Fruit fly (Drosophila melanogaster) whole organism, adult: ENCODE data around the gene CG7857.

Source experiments
- CG11617 ChIP-seq: fragments of 200-800 bp; sonication (Bioruptor generic); optimal IDR thresholded peaks from 2 replicates; lab custom pipeline; 2017; ENCODE audit warnings: mild to moderate bottlenecking, missing biosample characterization, missing genetic modification reagents, missing genetic modification characterization
- CG12768 ChIP-seq: fragments of 200-800 bp; sonication (Bioruptor generic); optimal IDR thresholded peaks from 2 replicates; lab custom pipeline; 2017; ENCODE audit warnings: missing biosample characterization, missing genetic modification characterization, mild to moderate bottlenecking, moderate library complexity, missing genetic modification reagents
- CG14711 ChIP-seq: fragments of 200-800 bp; sonication (Bioruptor generic); optimal IDR thresholded peaks from 2 replicates; lab custom pipeline; 2018; ENCODE audit warnings: missing biosample characterization, mild to moderate bottlenecking, missing genetic modification characterization, moderate library complexity
- CG1620 ChIP-seq: fragments of 200-800 bp; sonication (Bioruptor generic); optimal IDR thresholded peaks from 2 replicates; lab custom pipeline; 2016; ENCODE audit warnings: missing biosample characterization, missing genetic modification characterization
- CG33017 ChIP-seq: fragments of 200-800 bp; sonication (Bioruptor generic); optimal IDR thresholded peaks from 2 replicates; lab custom pipeline; 2018; ENCODE audit warnings: missing biosample characterization, mild to moderate bottlenecking, missing genetic modification characterization, moderate library complexity
- CG5204 ChIP-seq: fragments of 200-800 bp; sonication (Bioruptor generic); optimal IDR thresholded peaks from 2 replicates; lab custom pipeline; 2016; ENCODE audit warnings: missing biosample characterization, missing genetic modification characterization
- CG7045 ChIP-seq: fragments of 200-800 bp; sonication (Bioruptor generic); optimal IDR thresholded peaks from 2 replicates; lab custom pipeline; 2017; ENCODE audit warnings: missing biosample characterization, mild to moderate bottlenecking, missing genetic modification characterization
- CG7101 ChIP-seq: fragments of 200-800 bp; sonication (Bioruptor generic); optimal IDR thresholded peaks from 2 replicates; lab custom pipeline; 2018; ENCODE audit warnings: missing biosample characterization, mild to moderate bottlenecking, missing genetic modification characterization, moderate library complexity
- Clk ChIP-seq: fragments of 200-800 bp; sonication (Bioruptor generic); optimal IDR thresholded peaks from 2 replicates; lab custom pipeline; 2017; ENCODE audit warnings: missing biosample characterization, missing genetic modification characterization
- Crg-1 ChIP-seq: fragments of 200-800 bp; sonication (Bioruptor generic); optimal IDR thresholded peaks from 2 replicates; lab custom pipeline; 2016; ENCODE audit warnings: missing biosample characterization, missing genetic modification characterization
- Hr96 ChIP-seq: fragments of 200-800 bp; sonication (Bioruptor generic); optimal IDR thresholded peaks from 2 replicates; lab custom pipeline; 2016; ENCODE audit warnings: missing biosample characterization, missing genetic modification characterization
- Mnt ChIP-seq: fragments of 200-800 bp; sonication (Bioruptor generic); optimal IDR thresholded peaks from 2 replicates; lab custom pipeline; 2016; ENCODE audit warnings: missing biosample characterization, mild to moderate bottlenecking, missing genetic modification characterization
- bab1 ChIP-seq: fragments of 200-800 bp; sonication (Bioruptor generic); optimal IDR thresholded peaks from 3 replicates; lab custom pipeline; 2019; ENCODE audit warnings: missing biosample characterization, mild to moderate bottlenecking, missing genetic modification characterization, moderate library complexity
- cic ChIP-seq: fragments of 200-800 bp; sonication (Bioruptor generic); optimal IDR thresholded peaks from 2 replicates; lab custom pipeline; 2017; ENCODE audit warnings: missing biosample characterization, mild to moderate bottlenecking, missing genetic modification characterization, moderate library complexity
- cnc ChIP-seq, 2 experiments: fragments of >200 bp; optimal IDR thresholded peaks; 2 replicates each; lab custom pipeline; 2017
- kay ChIP-seq: fragments of 200-800 bp; sonication (Bioruptor generic); peaks from one replicate; lab custom pipeline; 2016; ENCODE audit warnings: missing biosample characterization, missing genetic modification characterization, borderline replicate concordance
- ovo ChIP-seq: fragments of 200-800 bp; sonication (Bioruptor generic); optimal IDR thresholded peaks from 2 replicates; lab custom pipeline; 2016; ENCODE audit warnings: missing biosample characterization, missing genetic modification characterization
- pad ChIP-seq: fragments of 200-800 bp; sonication (Bioruptor generic); optimal IDR thresholded peaks from 3 replicates; lab custom pipeline; 2017; ENCODE audit warnings: missing biosample characterization, missing genetic modification characterization, mild to moderate bottlenecking, moderate library complexity, missing genetic modification reagents
- tj ChIP-seq: fragments of 200-800 bp; sonication (Bioruptor generic); optimal IDR thresholded peaks from 3 replicates; lab custom pipeline; 2017; ENCODE audit warnings: missing biosample characterization, mild to moderate bottlenecking, missing genetic modification characterization, moderate library complexity
- toe ChIP-seq: fragments of 200-800 bp; sonication (Bioruptor generic); optimal IDR thresholded peaks from 2 replicates; lab custom pipeline; 2016; ENCODE audit warnings: missing biosample characterization, missing genetic modification characterization

The CG7857 gene

dm6 chr3L:15511688-15512250 is 7.1 kb upstream of the CG7857 start:
- TF ChIP-seq Mnt (GFP tag; lab: Kevin White, UChicago): peak; percentile 44
- TF ChIP-seq cic (GFP tag; lab: Kevin White, UChicago): peak; percentile 65
- TF ChIP-seq cnc (optimal IDR thresholded peaks at IDR 0.05; lab: Kevin White, UChicago): no peak
- TF ChIP-seq kay: peak; percentile 98
- TF ChIP-seq CG7101 (tag; lab: Kevin White, UChicago): no peak
- TF ChIP-seq Clk (GFP tag; lab: Kevin White, UChicago): no peak
- peak; percentile 37 for TF ChIP-seq bab1 (GFP tag; lab: Kevin White, UChicago)
- TF ChIP-seq pad (GFP tag; lab: Kevin White, UChicago): peak; percentile 41
- TF ChIP-seq CG11617 (GFP tag; lab: Kevin White, UChicago): peak; percentile 55
- TF ChIP-seq CG12768 (GFP tag; lab: Kevin White, UChicago): peak; percentile 42
- TF ChIP-seq tj: peak; percentile 98
- TF ChIP-seq Hr96 (GFP tag; lab: Kevin White, UChicago): no peak
- peak; percentile 57 for TF ChIP-seq CG33017 (tag; lab: Kevin White, UChicago)
- TF ChIP-seq Crg-1 (GFP tag; lab: Kevin White, UChicago): no peak

DNA sequence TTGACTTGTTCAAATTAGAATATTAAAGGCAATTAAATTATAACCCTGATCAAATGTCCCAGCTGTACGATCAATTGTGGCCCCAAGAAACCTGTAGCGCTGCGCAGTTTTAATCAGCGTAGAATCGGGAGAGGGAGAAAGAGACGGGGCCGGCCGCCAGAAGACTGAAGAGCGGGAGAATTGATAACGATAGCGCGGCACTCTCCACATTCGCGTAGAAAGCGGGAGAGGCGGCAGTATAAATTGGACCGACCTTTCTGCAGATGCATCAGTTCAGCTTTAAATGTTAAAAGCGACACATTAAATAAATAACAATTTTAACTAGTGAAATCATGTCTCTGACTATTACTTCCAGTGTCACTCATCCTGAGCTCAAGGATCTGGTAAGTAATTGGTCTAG is 6.1 kb upstream of the CG7857 start, which contains the start of gene MsrA:
Gene MsrA, plus strand, starts transcription at position 266 of the 400 bp plus-strand sequence.
- peak; percentile 36 for TF ChIP-seq bab1 (GFP tag; lab: Kevin White, UChicago)
- peak; percentile 51 for TF ChIP-seq Mnt (GFP tag; lab: Kevin White, UChicago)
- TF ChIP-seq kay: peak; percentile 31
- no peak for TF ChIP-seq Crg-1 (GFP tag; lab: Kevin White, UChicago)
- peak; percentile 20 for TF ChIP-seq CG7101 (tag; lab: Kevin White, UChicago)
- TF ChIP-seq CG7045 (GFP tag; lab: Kevin White, UChicago): no peak
- TF ChIP-seq Hr96 (GFP tag; lab: Kevin White, UChicago): peak; percentile 2
- TF ChIP-seq toe (GFP tag; lab: Kevin White, UChicago): no peak
- TF ChIP-seq CG33017 (tag; lab: Kevin White, UChicago): peak; percentile 12
- TF ChIP-seq CG12768 (GFP tag; lab: Kevin White, UChicago): no peak
- peak; percentile 49 for TF ChIP-seq cic (GFP tag; lab: Kevin White, UChicago)
- TF ChIP-seq pad (GFP tag; lab: Kevin White, UChicago): no peak
- no peak for TF ChIP-seq ovo (GFP tag; lab: Kevin White, UChicago)
- TF ChIP-seq CG1620 (GFP tag; lab: Kevin White, UChicago): no peak
- no peak for TF ChIP-seq Clk (GFP tag; lab: Kevin White, UChicago)
- no peak for TF ChIP-seq cnc (optimal IDR thresholded peaks at IDR 0.05; lab: Kevin White, UChicago)
- TF ChIP-seq CG5204 (GFP tag; lab: Kevin White, UChicago): no peak
- peak; percentile 80 for TF ChIP-seq tj
- no peak for TF ChIP-seq CG14711
- TF ChIP-seq CG11617 (GFP tag; lab: Kevin White, UChicago): no peak

- TF ChIP-seq kay (no peak), Crg-1 (GFP tag; lab: Kevin White, UChicago) (no peak), Mnt (GFP tag; lab: Kevin White, UChicago) (peak; percentile 54), bab1 (GFP tag; lab: Kevin White, UChicago) (peak; percentile 54)
Observed at dm6 chr3L:15509398-15509797, 4.7 kb upstream of the CG7857 start, which contains the start of the genes gdl and gdl-ORF39. TSS of gene gdl (plus strand) at chr3L:15509445. TSS of gene gdl-ORF39 (plus strand) at chr3L:15509445.

- TF ChIP-seq CG5204 (GFP tag; lab: Kevin White, UChicago) (no peak), ovo (GFP tag; lab: Kevin White, UChicago) (no peak), toe (GFP tag; lab: Kevin White, UChicago) (no peak), Clk (GFP tag; lab: Kevin White, UChicago) (no peak), CG11617 (GFP tag; lab: Kevin White, UChicago) (no peak), CG14711 (no peak), cic (GFP tag; lab: Kevin White, UChicago) (no peak), CG12768 (GFP tag; lab: Kevin White, UChicago) (no peak), kay (no peak), CG7101 (tag; lab: Kevin White, UChicago) (no peak), Hr96 (GFP tag; lab: Kevin White, UChicago) (no peak), Mnt (GFP tag; lab: Kevin White, UChicago) (no peak), pad (GFP tag; lab: Kevin White, UChicago) (no peak), CG33017 (tag; lab: Kevin White, UChicago) (no peak), cnc (optimal IDR thresholded peaks at IDR 0.05; lab: Kevin White, UChicago) (no peak), Crg-1 (GFP tag; lab: Kevin White, UChicago) (no peak)
Observed at dm6 chr3L:15508750-15509149, 4.1 kb upstream of the CG7857 start, which contains the start of gene Z600. TSS of gene Z600 (plus strand) at chr3L:15509061.

- TF ChIP-seq ovo (GFP tag; lab: Kevin White, UChicago) (peak; percentile 91), Clk (GFP tag; lab: Kevin White, UChicago) (peak; percentile 96), Hr96 (GFP tag; lab: Kevin White, UChicago) (peak; percentile 98), cic (GFP tag; lab: Kevin White, UChicago) (peak; percentile 87), Crg-1 (GFP tag; lab: Kevin White, UChicago) (peak; percentile 95), CG5204 (GFP tag; lab: Kevin White, UChicago) (no peak), CG11617 (GFP tag; lab: Kevin White, UChicago) (peak; percentile 99), CG12768 (GFP tag; lab: Kevin White, UChicago) (peak; percentile 99), bab1 (GFP tag; lab: Kevin White, UChicago) (peak; percentile 99), pad (GFP tag; lab: Kevin White, UChicago) (peak; percentile 90), CG14711 (peak; percentile 97), cnc (optimal IDR thresholded peaks at IDR 0.05; lab: Kevin White, UChicago) (no peak), CG1620 (GFP tag; lab: Kevin White, UChicago) (peak; percentile 90), toe (GFP tag; lab: Kevin White, UChicago) (no peak), CG33017 (tag; lab: Kevin White, UChicago) (peak; percentile 99), kay (peak; percentile 98), tj (peak; percentile 89), Mnt (GFP tag; lab: Kevin White, UChicago) (peak; percentile 99), CG7045 (GFP tag; lab: Kevin White, UChicago) (peak; percentile 99), CG7101 (tag; lab: Kevin White, UChicago) (peak; percentile 99)
Observed at dm6 chr3L:15508233-15508632, 3.5 kb upstream of the CG7857 start, which contains the start of gene CG7841. TSS of gene CG7841 (minus strand) at chr3L:15508252.
